Fruit fly (Drosophila melanogaster) whole organism, embryonic: ENCODE measurements around the gene CG15394.
A peak's percentile ranks its signal among the peaks of the same experiment; 100 is the strongest.

ENCODE experiments used
- Bteb2 ChIP-seq: fragments of 200-800 bp; sonication (Bioruptor generic); optimal IDR thresholded peaks from 2 replicates; lab custom pipeline; 2016; ENCODE audit warnings: missing biosample characterization, missing genetic modification characterization
- CG12299 ChIP-seq: fragments of 200-800 bp; sonication (Bioruptor generic); optimal IDR thresholded peaks from 2 replicates; lab custom pipeline; 2018; ENCODE audit warnings: missing biosample characterization, mild to moderate bottlenecking, missing genetic modification characterization
- CG12744 ChIP-seq: fragments of 200-800 bp; sonication (Bioruptor generic); optimal IDR thresholded peaks from 2 replicates; lab custom pipeline; 2016; ENCODE audit warnings: missing biosample characterization, missing genetic modification characterization
- CG16779 ChIP-seq: fragments of 200-800 bp; sonication (Bioruptor generic); IDR thresholded peaks from 2 replicates; pipeline ENCODE4 v1.3.6; 2022; ENCODE audit warnings: missing biosample characterization, missing genetic modification characterization
- CG17568 ChIP-seq: fragments of 200-800 bp; sonication (Bioruptor generic); optimal IDR thresholded peaks from 2 replicates; lab custom pipeline; 2018; ENCODE audit warnings: missing biosample characterization, mild to moderate bottlenecking, missing genetic modification characterization, moderate library complexity
- CG30403 ChIP-seq: fragments of 200-800 bp; sonication (Bioruptor generic); optimal IDR thresholded peaks from 3 replicates; lab custom pipeline; 2016; ENCODE audit warnings: missing biosample characterization, missing genetic modification characterization
- CG32767 ChIP-seq: fragments of 200-800 bp; sonication (Bioruptor generic); IDR thresholded peaks from 2 replicates; pipeline ENCODE4 v1.3.6; 2022; ENCODE audit warnings: missing biosample characterization, missing genetic modification characterization
- CG33213 ChIP-seq: fragments of 200-800 bp; sonication (Bioruptor generic); optimal IDR thresholded peaks from 3 replicates; lab custom pipeline; 2016; ENCODE audit warnings: missing biosample characterization, missing genetic modification characterization
- CG3726 ChIP-seq: fragments of 200-800 bp; sonication (Bioruptor generic); IDR thresholded peaks from 3 replicates; pipeline ENCODE4, ENCODE4 v1.3.6; 2022; ENCODE audit warnings: missing biosample characterization, missing genetic modification characterization
- CG4360 ChIP-seq: fragments of 200-800 bp; sonication (Bioruptor generic); IDR thresholded peaks from 2 replicates; pipeline ENCODE4 v1.3.6; 2022; ENCODE audit warnings: missing biosample characterization, missing genetic modification characterization
- CG4617 ChIP-seq: fragments of 200-800 bp; sonication (Bioruptor generic); optimal IDR thresholded peaks from 3 replicates; lab custom pipeline; 2016; ENCODE audit warnings: missing biosample characterization, missing genetic modification characterization, borderline replicate concordance
- Chrac-16 ChIP-seq: fragments of 200-800 bp; sonication (Bioruptor generic); optimal IDR thresholded peaks from 3 replicates; lab custom pipeline; 2016; ENCODE audit warnings: missing biosample characterization, missing genetic modification characterization
- D19B ChIP-seq: fragments of 200-800 bp; sonication (Bioruptor generic); optimal IDR thresholded peaks from 2 replicates; lab custom pipeline; 2017; ENCODE audit warnings: missing biosample characterization, mild to moderate bottlenecking, missing genetic modification characterization
- Dip2 ChIP-seq: fragments of 200-800 bp; sonication (Bioruptor generic); IDR thresholded peaks from 2 replicates; pipeline ENCODE4 v1.3.6; 2022; ENCODE audit warnings: missing biosample characterization, missing genetic modification characterization
- Ets65A ChIP-seq: fragments of 200-800 bp; sonication (Bioruptor generic); peaks from one replicate; lab custom pipeline; 2016; ENCODE audit warnings: missing biosample characterization, missing genetic modification characterization
- Hr39 ChIP-seq: fragments of >200 bp; optimal IDR thresholded peaks from 2 replicates; lab custom pipeline; 2017
- Ptx1 ChIP-seq: fragments of 200-800 bp; sonication (Bioruptor generic); IDR thresholded peaks from 2 replicates; pipeline ENCODE4 v1.3.6; 2022; ENCODE audit warnings: missing biosample characterization, missing genetic modification characterization
- Vsx1 ChIP-seq: fragments of 200-800 bp; sonication (Bioruptor generic); optimal IDR thresholded peaks from 2 replicates; lab custom pipeline; 2017; ENCODE audit warnings: missing biosample characterization, mild to moderate bottlenecking, missing genetic modification characterization, missing genetic modification reagents
- bab2 ChIP-seq: fragments of 200-800 bp; sonication (Bioruptor generic); optimal IDR thresholded peaks from 2 replicates; lab custom pipeline; 2016; ENCODE audit warnings: missing biosample characterization, missing genetic modification characterization
- br ChIP-seq: fragments of >200 bp; optimal IDR thresholded peaks from 2 replicates; lab custom pipeline; 2017
- cad ChIP-seq: fragments of >200 bp; optimal IDR thresholded peaks from 2 replicates; lab custom pipeline; 2017; ENCODE audit warnings: missing biosample characterization, missing genetic modification characterization
- chinmo ChIP-seq: fragments of 200-800 bp; sonication (Bioruptor generic); IDR thresholded peaks from 4 replicates; pipeline ENCODE4 v1.3.6; 2022; ENCODE audit warnings: missing biosample characterization, missing genetic modification characterization; ENCODE audit not compliant: partially characterized antibody
- da ChIP-seq: fragments of 200-800 bp; sonication (Bioruptor generic); optimal IDR thresholded peaks from 2 replicates; lab custom pipeline; 2016; ENCODE audit warnings: missing biosample characterization, missing genetic modification characterization
- dpn ChIP-seq, 2 experiments: fragments of 200-800 bp; sonication (Bioruptor generic); optimal IDR thresholded peaks; 3 replicates each; lab custom pipeline; 2016; ENCODE audit warnings: missing biosample characterization in 2 of 2, missing genetic modification characterization in 2 of 2
- dysf ChIP-seq: fragments of 200-800 bp; sonication (Bioruptor generic); IDR thresholded peaks from 3 replicates; pipeline ENCODE4 v1.3.6; 2022; ENCODE audit warnings: missing biosample characterization, missing genetic modification characterization
- ems ChIP-seq: fragments of 200-800 bp; sonication (Bioruptor generic); optimal IDR thresholded peaks from 3 replicates; lab custom pipeline; 2016; ENCODE audit warnings: missing biosample characterization, missing genetic modification characterization
- eve ChIP-seq, 2 experiments: fragments of >200 bp; optimal IDR thresholded peaks; 2 replicates each; lab custom pipeline; 2017; ENCODE audit warnings: missing biosample characterization in 2 of 2, missing genetic modification characterization in 2 of 2
- grau ChIP-seq: fragments of 200-800 bp; optimal IDR thresholded peaks from 3 replicates; lab custom pipeline; 2019; ENCODE audit warnings: missing biosample characterization, mild to moderate bottlenecking, missing genetic modification characterization, moderate library complexity
- hb ChIP-seq: fragments of 200-800 bp; sonication (Bioruptor generic); IDR thresholded peaks from 3 replicates; pipeline ENCODE4 v1.3.6; 2022; ENCODE audit warnings: missing biosample characterization, missing genetic modification characterization; ENCODE audit not compliant: partially characterized antibody
- her ChIP-seq: fragments of 200-800 bp; sonication (Bioruptor generic); optimal IDR thresholded peaks from 2 replicates; lab custom pipeline; 2016; ENCODE audit warnings: missing biosample characterization, missing genetic modification characterization
- mld ChIP-seq: fragments of 200-800 bp; sonication (Bioruptor generic); IDR thresholded peaks from 3 replicates; pipeline ENCODE4 v1.3.6; 2022; ENCODE audit warnings: missing biosample characterization, missing genetic modification characterization; ENCODE audit not compliant: partially characterized antibody
- nerfin-1 ChIP-seq: fragments of 200-800 bp; sonication (Bioruptor generic); optimal IDR thresholded peaks from 3 replicates; lab custom pipeline; 2019; ENCODE audit warnings: missing biosample characterization, mild to moderate bottlenecking, missing genetic modification characterization, moderate library complexity
- repo ChIP-seq: fragments of 200-800 bp; sonication (Bioruptor generic); optimal IDR thresholded peaks from 2 replicates; lab custom pipeline; 2016; ENCODE audit warnings: missing biosample characterization, missing genetic modification characterization
- ro ChIP-seq: fragments of 200-800 bp; sonication (Bioruptor generic); IDR thresholded peaks from 2 replicates; pipeline ENCODE4 v1.3.6; 2022; ENCODE audit warnings: missing biosample characterization, missing genetic modification characterization
- tin ChIP-seq: fragments of 200-800 bp; sonication (Bioruptor generic); optimal IDR thresholded peaks from 3 replicates; lab custom pipeline; 2016; ENCODE audit warnings: missing biosample characterization, missing genetic modification characterization
- vfl ChIP-seq: fragments of 200-800 bp; sonication (Bioruptor generic); optimal IDR thresholded peaks from 2 replicates; lab custom pipeline; 2016; ENCODE audit warnings: missing biosample characterization, missing genetic modification characterization
- vnd ChIP-seq: fragments of 200-800 bp; sonication (Bioruptor generic); IDR thresholded peaks from 3 replicates; pipeline ENCODE4 v1.3.6; 2022; ENCODE audit warnings: missing biosample characterization, missing genetic modification characterization; ENCODE audit not compliant: partially characterized antibody
- wek ChIP-seq: fragments of 200-800 bp; sonication (Bioruptor generic); optimal IDR thresholded peaks from 3 replicates; lab custom pipeline; 2018; ENCODE audit warnings: missing biosample characterization, mild to moderate bottlenecking, missing genetic modification characterization, moderate library complexity
- zen2 ChIP-seq: fragments of 200-800 bp; sonication (Bioruptor generic); IDR thresholded peaks from 3 replicates; pipeline ENCODE4 v1.3.6; 2022; ENCODE audit warnings: missing biosample characterization, missing genetic modification characterization; ENCODE audit not compliant: partially characterized antibody
- zf30C ChIP-seq: fragments of 200-800 bp; sonication (Bioruptor generic); optimal IDR thresholded peaks from 3 replicates; lab custom pipeline; 2018; ENCODE audit warnings: missing biosample characterization, mild to moderate bottlenecking, missing genetic modification characterization

CG15394 gene

dm6 chr2L:2585285-2585684, 6.4 kb upstream of the CG15394 start, which contains the start of gene Drp1 (continued):
- no peak for TF ChIP-seq wek (GFP tag; lab: Kevin White, UChicago)
- TF ChIP-seq her = peak; percentile 71
- TF ChIP-seq CG12744 = peak; percentile 43
- TF ChIP-seq CG32767 (GFP tag; lab: Robert Waterston, UW) = no peak
- TF ChIP-seq Chrac-16 (GFP tag; lab: Kevin White, UChicago) = peak; percentile 27
- TF ChIP-seq chinmo (GFP tag; lab: Robert Waterston, UW) = 0 out of 4 replicates have a peak, but pooled peaks have one; percentile 70
- peak; percentile 30 for TF ChIP-seq da (GFP tag; lab: Kevin White, UChicago)
- peak; percentile 53 for TF ChIP-seq CG30403 (GFP tag; lab: Kevin White, UChicago)
- TF ChIP-seq bab2 = peak; percentile 63

- TF ChIP-seq D19B = peak; percentile 1
- TF ChIP-seq hb (GFP tag; lab: Robert Waterston, UW) = no peak
- TF ChIP-seq, all 482 proteins: peak for 1
These were observed 15.1 kb downstream of the CG15394 start for dm6 chr2L:2606725-2607124.

dm6 chr2L:2609694-2610093, 18.0 kb downstream of the CG15394 start, which contains the start of gene CG15395:
CG15395 (plus strand) TSS chr2L:2609994.
- TF ChIP-seq CG4360 (no peak), repo (GFP tag; lab: Kevin White, UChicago) (no peak)

- TF ChIP-seq tin (no peak), vfl (no peak), Ets65A (GFP tag; lab: Kevin White, UChicago) (peak; percentile 36)
These were observed 28.2 kb downstream of the CG15394 start, which contains the start of gene CG43403 for dm6 chr2L:2619887-2620286. CG43403 (plus strand) TSS chr2L:2620187.

dm6 chr2L:2623947-2624346, 32.3 kb downstream of the CG15394 start:
- TF ChIP-seq ems (no peak), nerfin-1 (tag; lab: Kevin White, UChicago) (no peak), Hr39 (lab: Kevin White, UChicago) (peak; percentile 30)

dm6 chr2L:2627507-2627906, 35.8 kb downstream of the CG15394 start:
- TF ChIP-seq vnd = no peak
- no peak for TF ChIP-seq CG3726 (GFP tag; lab: Robert Waterston, UW)
- no peak for TF ChIP-seq CG17568
- peak; percentile 17 for TF ChIP-seq Hr39 (lab: Kevin White, UChicago)
- TF ChIP-seq cad (GFP tag; lab: Kevin White, UChicago) = no peak
- TF ChIP-seq grau (tag; lab: Kevin White, UChicago) = no peak
- TF ChIP-seq mld (GFP tag; lab: Robert Waterston, UW) = no peak

- TF ChIP-seq br (no peak), Ets65A (GFP tag; lab: Kevin White, UChicago) (peak; percentile 92)
These were observed 37.1 kb downstream of the CG15394 start for dm6 chr2L:2628760-2629159.

- no peak for TF ChIP-seq CG12299 (tag; lab: Kevin White, UChicago)
- no peak for TF ChIP-seq zen2 (GFP tag; lab: Robert Waterston, UW)
- no peak for TF ChIP-seq ro (GFP tag; lab: Robert Waterston, UW)
- TF ChIP-seq eve (GFP tag; optimal IDR thresholded peaks at IDR 0.05; lab: Kevin White, UChicago) = no peak
- TF ChIP-seq dysf (GFP tag; lab: Robert Waterston, UW) = no peak
- TF ChIP-seq Bteb2 (GFP tag; lab: Kevin White, UChicago) = no peak
- no peak for TF ChIP-seq dpn (GFP tag; optimal IDR thresholded peaks at IDR 0.05; lab: Kevin White, UChicago)
- TF ChIP-seq CG16779 = no peak
- TF ChIP-seq CG33213 = no peak
- no peak for TF ChIP-seq Dip2 (GFP tag; lab: Robert Waterston, UW)
- TF ChIP-seq Ptx1 (GFP tag; lab: Robert Waterston, UW) = no peak
- no peak for TF ChIP-seq Vsx1 (GFP tag; lab: Kevin White, UChicago)
- TF ChIP-seq zf30C (GFP tag; lab: Kevin White, UChicago) = no peak
- TF ChIP-seq nerfin-1 (tag; lab: Kevin White, UChicago) = peak; percentile 60
- TF ChIP-seq CG4617 (GFP tag; lab: Kevin White, UChicago) = no peak
These were observed 44.8 kb downstream of the CG15394 start for dm6 chr2L:2636326-2637001.
